Worm (Caenorhabditis elegans) whole organism, young adult: ENCODE data around the gene T26C11.8.

Experiments
- B0261.1 ChIP-seq: sonication (generic microtip); optimal IDR thresholded peaks from 2 replicates; lab custom pipeline; 2016; ENCODE audit warnings: mild to moderate bottlenecking, missing genetic modification characterization, moderate library complexity, missing compliant biosample characterization
- B0336.3 ChIP-seq: fragments of 200-800 bp; sonication (Bioruptor generic); IDR thresholded peaks from 2 replicates; pipeline ENCODE4 v1.3.6; 2022; ENCODE audit warnings: missing genetic modification characterization, missing compliant biosample characterization
- C17E4.6 ChIP-seq: fragments of 200-800 bp; sonication (Bioruptor generic); IDR thresholded peaks from 2 replicates; pipeline ENCODE4 v1.3.6; 2022; ENCODE audit warnings: missing genetic modification reagents, missing genetic modification characterization, missing compliant biosample characterization
- D2030.7 ChIP-seq: fragments of 200-800 bp; sonication (Bioruptor generic); IDR thresholded peaks from 2 replicates; pipeline ENCODE4 v1.3.6; 2022; ENCODE audit warnings: missing genetic modification reagents, missing genetic modification characterization, missing compliant biosample characterization
- F10E7.11 ChIP-seq: sonication (generic microtip); optimal IDR thresholded peaks from 2 replicates; lab custom pipeline; 2017; ENCODE audit warnings: mild to moderate bottlenecking, missing genetic modification characterization, moderate library complexity, missing compliant biosample characterization
- F49E8.2 ChIP-seq: sonication (generic microtip); optimal IDR thresholded peaks from 3 replicates; lab custom pipeline; 2017; ENCODE audit warnings: missing genetic modification characterization, mild to moderate bottlenecking, missing compliant biosample characterization, antibody characterized with exemption, moderate library complexity; ENCODE audit not compliant: insufficient read depth
- F52B5.7 ChIP-seq: sonication (generic microtip); optimal IDR thresholded peaks from 2 replicates; lab custom pipeline; 2016; ENCODE audit warnings: mild to moderate bottlenecking, missing genetic modification characterization, missing compliant biosample characterization
- F57C9.4 ChIP-seq: sonication (generic microtip); optimal IDR thresholded peaks from 2 replicates; lab custom pipeline; 2017; ENCODE audit warnings: mild to moderate bottlenecking, missing genetic modification characterization, missing compliant biosample characterization
- T07F8.4 ChIP-seq: sonication (generic microtip); optimal IDR thresholded peaks from 2 replicates; lab custom pipeline; 2016; ENCODE audit warnings: mild to moderate bottlenecking, missing genetic modification characterization, moderate library complexity, missing compliant biosample characterization
- T26A5.8 ChIP-seq: sonication (generic microtip); optimal IDR thresholded peaks from 2 replicates; lab custom pipeline; 2016; ENCODE audit warnings: missing genetic modification characterization, missing compliant biosample characterization
- Y53F4B.3 ChIP-seq: fragments of 200-800 bp; sonication (Bioruptor generic); IDR thresholded peaks from 2 replicates; pipeline ENCODE4 v1.3.6; 2022; ENCODE audit warnings: missing genetic modification reagents, missing genetic modification characterization, missing compliant biosample characterization
- Y56A3A.18 ChIP-seq: fragments of 200-800 bp; sonication (Bioruptor generic); IDR thresholded peaks from 2 replicates; pipeline ENCODE4 v1.3.6; 2022; ENCODE audit warnings: missing genetic modification reagents, missing genetic modification characterization, missing compliant biosample characterization
- attf-3 ChIP-seq: fragments of 200-800 bp; sonication (Bioruptor generic); conservative IDR thresholded peaks from 2 replicates; pipeline ENCODE4 v1.3.6; 2022; ENCODE audit warnings: missing genetic modification reagents, missing genetic modification characterization, missing compliant biosample characterization
- ceh-40 ChIP-seq: fragments of 200-800 bp; sonication (Bioruptor generic); IDR thresholded peaks from 2 replicates; pipeline ENCODE4 v1.3.6; 2022; ENCODE audit warnings: missing genetic modification characterization, missing compliant biosample characterization
- ceh-91 ChIP-seq: fragments of 200-800 bp; sonication (Bioruptor generic); IDR thresholded peaks from 2 replicates; pipeline ENCODE4 v1.3.6; 2022; ENCODE audit warnings: missing genetic modification reagents, missing genetic modification characterization, missing compliant biosample characterization
- dox-1 ChIP-seq: fragments of 200-800 bp; sonication (Bioruptor generic); IDR thresholded peaks from 2 replicates; pipeline ENCODE4 v1.3.6; 2022; ENCODE audit warnings: missing genetic modification reagents, missing genetic modification characterization, missing compliant biosample characterization
- dpl-1 ChIP-seq: fragments of 150-350 bp; optimal IDR thresholded peaks from 2 replicates; lab custom pipeline; 2014; ENCODE audit warnings: missing biosample characterization, missing genetic modification reagents, missing genetic modification characterization
- ekl-4 ChIP-seq: fragments of 200-800 bp; sonication (Bioruptor generic); IDR thresholded peaks from 2 replicates; pipeline ENCODE4 v1.3.6; 2022; ENCODE audit warnings: missing genetic modification reagents, missing genetic modification characterization, missing compliant biosample characterization
- ets-4 ChIP-seq: fragments of 200-800 bp; sonication (Bioruptor generic); optimal IDR thresholded peaks from 2 replicates; lab custom pipeline; 2018; ENCODE audit warnings: mild to moderate bottlenecking, missing genetic modification characterization, missing compliant biosample characterization
- gei-17 ChIP-seq: fragments of 200-800 bp; sonication (Bioruptor generic); optimal IDR thresholded peaks from 2 replicates; lab custom pipeline; 2018; ENCODE audit warnings: mild to moderate bottlenecking, missing genetic modification characterization, missing compliant biosample characterization
- hlh-12 ChIP-seq: sonication (generic microtip); optimal IDR thresholded peaks from 2 replicates; lab custom pipeline; 2016; ENCODE audit warnings: missing genetic modification characterization, missing compliant biosample characterization
- hsf-1 ChIP-seq: fragments of 200-800 bp; sonication (Bioruptor generic); IDR thresholded peaks from 2 replicates; pipeline ENCODE4 v1.3.6; 2022; ENCODE audit warnings: missing genetic modification reagents, missing genetic modification characterization, missing compliant biosample characterization
- lin-26 ChIP-seq: fragments of 200-800 bp; sonication (Bioruptor generic); IDR thresholded peaks from 2 replicates; pipeline ENCODE4 v1.3.6; 2022; ENCODE audit warnings: missing genetic modification reagents, missing genetic modification characterization, missing compliant biosample characterization
- lin-54 ChIP-seq: fragments of 200-800 bp; sonication (Bioruptor generic); optimal IDR thresholded peaks from 2 replicates; lab custom pipeline; 2018; ENCODE audit warnings: mild to moderate bottlenecking, missing genetic modification characterization, missing compliant biosample characterization
- lir-1 ChIP-seq: fragments of 200-800 bp; sonication (Bioruptor generic); conservative IDR thresholded peaks from 2 replicates; pipeline ENCODE4 v1.3.6; 2022; ENCODE audit warnings: missing genetic modification reagents, missing genetic modification characterization, missing compliant biosample characterization
- lsy-27 ChIP-seq: sonication (generic microtip); optimal IDR thresholded peaks from 2 replicates; lab custom pipeline; 2017; ENCODE audit warnings: missing genetic modification characterization, mild to moderate bottlenecking, missing compliant biosample characterization, antibody characterized with exemption, missing genotype, borderline replicate concordance; ENCODE audit not compliant: insufficient read depth
- madf-3 ChIP-seq: fragments of 200-800 bp; sonication (Bioruptor generic); IDR thresholded peaks from 2 replicates; pipeline ENCODE4 v1.3.6; 2022; ENCODE audit warnings: missing genetic modification reagents, missing genetic modification characterization, missing compliant biosample characterization
- madf-6 ChIP-seq: fragments of 200-800 bp; sonication (Bioruptor generic); IDR thresholded peaks from 2 replicates; pipeline ENCODE4 v1.3.6; 2022; ENCODE audit warnings: missing genetic modification reagents, missing genetic modification characterization, missing compliant biosample characterization
- nhr-120 ChIP-seq: fragments of 200-800 bp; sonication (Bioruptor generic); IDR thresholded peaks from 2 replicates; pipeline ENCODE4 v1.3.6; 2022; ENCODE audit warnings: missing genetic modification characterization, missing compliant biosample characterization
- nhr-179 ChIP-seq: sonication (generic microtip); optimal IDR thresholded peaks from 2 replicates; lab custom pipeline; 2016; ENCODE audit warnings: mild to moderate bottlenecking, missing genetic modification characterization, missing compliant biosample characterization
- pbrm-1 ChIP-seq: fragments of 200-800 bp; sonication (Bioruptor generic); IDR thresholded peaks from 2 replicates; pipeline ENCODE4 v1.3.6; 2022; ENCODE audit warnings: missing genetic modification reagents, missing genetic modification characterization, missing compliant biosample characterization
- repo-1 ChIP-seq: sonication (generic microtip); optimal IDR thresholded peaks from 2 replicates; lab custom pipeline; 2017; ENCODE audit warnings: mild to moderate bottlenecking, missing genetic modification characterization, missing compliant biosample characterization
- rpc-1 ChIP-seq, 2 experiments: fragments of 150-350 bp in 1 of 2; sonication (generic microtip) in 1 of 2; optimal IDR thresholded peaks; 2 replicates each; lab custom pipeline; 2014 to 2018; ENCODE audit warnings: missing biosample characterization in 1 of 2, missing genetic modification characterization in 1 of 2, missing genetic modification reagents in 1 of 2, missing genotype in 1 of 2
- snpc-3.4 ChIP-seq: sonication (generic microtip); optimal IDR thresholded peaks from 2 replicates; lab custom pipeline; 2017; ENCODE audit warnings: missing genetic modification characterization, mild to moderate bottlenecking, missing compliant biosample characterization, antibody characterized with exemption, moderate library complexity, missing genotype, missing genetic modification reagents
- snpc-4 ChIP-seq, 5 experiments: fragments of 150-350 bp in 1 of 5; sonication (generic microtip) in 4 of 5; optimal IDR thresholded peaks; 2 replicates each; lab custom pipeline; 2014 to 2018; ENCODE audit warnings: missing genetic modification characterization in 5 of 5, missing biosample characterization in 3 of 5, antibody characterized with exemption in 2 of 5, mild to moderate bottlenecking in 2 of 5, missing compliant biosample characterization in 2 of 5, missing genotype in 2 of 5, moderate library complexity in 2 of 5, missing genetic modification reagents in 1 of 5
- tbp1 ChIP-seq: fragments of 200-800 bp; sonication (Bioruptor generic); optimal IDR thresholded peaks from 2 replicates; lab custom pipeline; 2018; ENCODE audit warnings: mild to moderate bottlenecking, missing genetic modification characterization, missing compliant biosample characterization
- unc-130 ChIP-seq: sonication (generic microtip); optimal IDR thresholded peaks from 2 replicates; lab custom pipeline; 2016; ENCODE audit warnings: missing genetic modification reagents, missing genetic modification characterization, missing compliant biosample characterization
- ztf-18 ChIP-seq: sonication (generic microtip); optimal IDR thresholded peaks from 2 replicates; lab custom pipeline; 2016; ENCODE audit warnings: missing genotype, mild to moderate bottlenecking, missing genetic modification characterization, missing compliant biosample characterization
- ztf-3 ChIP-seq: fragments of 200-800 bp; sonication (Bioruptor generic); optimal IDR thresholded peaks from 2 replicates; lab custom pipeline; 2018; ENCODE audit warnings: mild to moderate bottlenecking, missing genetic modification characterization, missing compliant biosample characterization

T26C11.8 gene

DNA sequence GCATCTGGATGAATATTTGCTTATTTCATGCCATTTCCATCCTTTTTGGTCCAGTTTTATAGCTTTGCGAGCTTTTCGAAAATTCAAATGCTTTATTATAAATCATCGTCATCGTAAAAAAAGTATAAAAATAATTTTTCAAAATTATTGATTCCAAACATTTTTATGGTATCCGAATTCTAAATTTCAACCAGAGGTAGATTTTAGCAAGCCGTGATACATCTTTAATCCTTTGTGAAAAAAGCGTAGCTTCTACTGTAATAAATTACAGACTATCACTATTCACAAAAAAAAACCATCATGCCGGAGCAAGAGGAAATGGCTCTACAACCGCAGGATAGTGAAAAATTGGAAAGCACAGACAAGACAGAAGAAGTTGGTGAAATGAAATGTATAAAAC lies 34.4 kb upstream of the T26C11.8 start, which contains the start of gene C14E2.1:
C14E2.1 (plus strand) TSS at position 301 of the 400 bp plus-strand sequence.
- TF ChIP-seq C17E4.6 (GFP tag; lab: Robert Waterston, UW): no peak
- no peak for TF ChIP-seq unc-130
- TF ChIP-seq D2030.7 (GFP tag; lab: Robert Waterston, UW): no peak
- TF ChIP-seq ceh-91 (GFP tag; lab: Robert Waterston, UW): no peak
- no peak for TF ChIP-seq nhr-120
- TF ChIP-seq Y56A3A.18: no peak
- TF ChIP-seq ztf-3: no peak
- TF ChIP-seq ets-4 (GFP tag; lab: Kevin White, UChicago): no peak
- TF ChIP-seq pbrm-1 (GFP tag; lab: Robert Waterston, UW): no peak
- TF ChIP-seq, all 124 proteins: peak for 0

DNA sequence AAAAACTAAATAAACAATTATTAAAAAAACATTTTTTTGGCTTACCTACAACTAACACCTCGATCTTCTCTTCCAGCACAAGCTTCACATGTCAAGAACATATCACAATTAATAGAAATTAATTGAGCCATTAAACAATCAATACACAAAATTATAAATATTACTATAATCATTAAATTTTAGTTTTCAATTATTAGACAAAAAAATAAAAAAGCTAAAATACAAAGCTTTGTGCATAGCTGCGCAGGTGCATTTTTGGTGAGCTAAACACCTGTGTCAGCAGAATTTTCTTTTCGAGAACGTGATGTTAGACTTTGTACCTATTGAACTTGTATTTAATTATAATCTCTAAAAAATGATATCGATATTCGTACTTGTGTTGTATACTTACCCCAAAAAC lies 30.6 kb upstream of the T26C11.8 start, which contains the start of gene C14E2.6:
C14E2.6 (minus strand) TSS at position 101 of the 400 bp plus-strand sequence.
- TF ChIP-seq B0336.3 (GFP tag; lab: Robert Waterston, UW) (no peak), gei-17 (GFP tag; lab: Kevin White, UChicago) (no peak)

ce11 chrX:1830475-1830874 lies 30.0 kb upstream of the T26C11.8 start:
- no peak for TF ChIP-seq Y53F4B.3 (GFP tag; lab: Robert Waterston, UW)
- TF ChIP-seq F52B5.7 (tag; lab: Kevin White, UChicago): no peak
- TF ChIP-seq ceh-40: no peak
- peak; percentile 78 for TF ChIP-seq tbp1 (GFP tag; lab: Kevin White, UChicago)
- no peak for TF ChIP-seq T07F8.4
- peak; percentile 28 for TF ChIP-seq B0261.1 (tag; lab: Kevin White, UChicago)
- no peak for TF ChIP-seq F57C9.4 (tag; lab: Kevin White, UChicago)
- TF ChIP-seq rpc-1 (optimal IDR thresholded peaks at IDR 0.05; lab: Kevin White, UChicago): peak; percentile 4
- peak; percentile 71 for TF ChIP-seq rpc-1 (tag; optimal IDR thresholded peaks at IDR 0.05; lab: Kevin White, UChicago)
- no peak for TF ChIP-seq lin-54 (GFP tag; lab: Kevin White, UChicago)
- no peak for TF ChIP-seq ets-4 (GFP tag; lab: Kevin White, UChicago)
- TF ChIP-seq ekl-4 (GFP tag; lab: Robert Waterston, UW): no peak
- no peak for TF ChIP-seq ztf-18 (tag; lab: Kevin White, UChicago)
- TF ChIP-seq F49E8.2: no peak
- no peak for TF ChIP-seq gei-17 (GFP tag; lab: Kevin White, UChicago)
- TF ChIP-seq dox-1 (GFP tag; lab: Robert Waterston, UW): no peak
- TF ChIP-seq dpl-1 (GFP tag; lab: Kevin White, UChicago): no peak
- TF ChIP-seq, all 124 proteins: peak for 3

DNA sequence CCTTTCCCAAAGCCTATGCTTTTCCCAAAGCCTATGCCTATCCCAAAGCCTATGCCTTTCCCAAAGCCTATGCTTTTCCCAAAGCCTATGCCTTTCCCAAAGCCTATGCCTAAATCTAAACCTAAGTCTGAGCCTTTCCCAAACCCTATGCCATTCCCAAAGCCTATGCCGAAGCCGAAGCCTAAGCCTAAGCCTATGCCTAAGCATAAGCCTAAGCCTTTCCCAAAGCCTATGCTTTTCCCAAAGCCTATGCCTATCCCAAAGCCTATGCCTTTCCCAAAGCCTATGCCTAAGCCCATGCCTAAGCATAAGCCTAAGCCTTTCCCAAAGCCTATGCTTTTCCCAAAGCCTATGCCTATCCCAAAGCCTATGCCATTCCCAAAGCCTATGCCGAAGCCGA lies 23.8 kb upstream of the T26C11.8 start:
- TF ChIP-seq hsf-1 (GFP tag; lab: Robert Waterston, UW): 0 out of 2 replicates have a peak, but pooled peaks have one; percentile 51
- peak; percentile 62; the same call in 1 of the 2 replicates for TF ChIP-seq madf-3 (GFP tag; lab: Robert Waterston, UW)

- no peak for TF ChIP-seq F10E7.11 (tag; lab: Kevin White, UChicago)
- no peak for TF ChIP-seq hlh-12 (tag; lab: Kevin White, UChicago)
- 0 out of 2 replicates have a peak, but pooled peaks have one; percentile 32 for TF ChIP-seq ekl-4 (GFP tag; lab: Robert Waterston, UW)
- TF ChIP-seq T07F8.4: peak; percentile 56
- no peak for TF ChIP-seq lsy-27 (tag; lab: Kevin White, UChicago)
- TF ChIP-seq D2030.7 (GFP tag; lab: Robert Waterston, UW): peak; percentile 67
- TF ChIP-seq T26A5.8 (tag; lab: Kevin White, UChicago): no peak
- no peak for TF ChIP-seq madf-3 (GFP tag; lab: Robert Waterston, UW)
- no peak for TF ChIP-seq attf-3
- TF ChIP-seq lin-26 (GFP tag; lab: Robert Waterston, UW): peak; percentile 84
- TF ChIP-seq B0336.3 (GFP tag; lab: Robert Waterston, UW): peak; percentile 59; the same call in 1 of the 2 replicates
- peak; percentile 31 for TF ChIP-seq F49E8.2
- peak; percentile 46; the same call in 1 of the 2 replicates for TF ChIP-seq madf-6 (GFP tag; lab: Robert Waterston, UW)
- TF ChIP-seq hsf-1 (GFP tag; lab: Robert Waterston, UW): peak; percentile 23; the same call in 1 of the 2 replicates
- TF ChIP-seq lin-54 (GFP tag; lab: Kevin White, UChicago): peak; percentile 53
- 0 out of 2 replicates have a peak, but pooled peaks have one; percentile 33 for TF ChIP-seq lir-1 (GFP tag; lab: Robert Waterston, UW)
- TF ChIP-seq nhr-179: peak; percentile 36
- peak; percentile 35 for TF ChIP-seq repo-1
- peak; percentile 56 for TF ChIP-seq snpc-4 (GFP tag; optimal IDR thresholded peaks at IDR 0.05; lab: Kevin White, UChicago)
- TF ChIP-seq snpc-4 (tag; optimal IDR thresholded peaks at IDR 0.05; lab: Kevin White, UChicago): peak in 3 of 4 experiments; percentile 63 to 71 (median 70)
- TF ChIP-seq snpc-3.4 (tag; lab: Kevin White, UChicago): peak; percentile 57
- no peak for TF ChIP-seq nhr-120
Observed at ce11 chrX:1837703-1838102, 22.8 kb upstream of the T26C11.8 start.
